Worm (Caenorhabditis elegans): ENCODE data around the gene R02F2.1.

DNA sequence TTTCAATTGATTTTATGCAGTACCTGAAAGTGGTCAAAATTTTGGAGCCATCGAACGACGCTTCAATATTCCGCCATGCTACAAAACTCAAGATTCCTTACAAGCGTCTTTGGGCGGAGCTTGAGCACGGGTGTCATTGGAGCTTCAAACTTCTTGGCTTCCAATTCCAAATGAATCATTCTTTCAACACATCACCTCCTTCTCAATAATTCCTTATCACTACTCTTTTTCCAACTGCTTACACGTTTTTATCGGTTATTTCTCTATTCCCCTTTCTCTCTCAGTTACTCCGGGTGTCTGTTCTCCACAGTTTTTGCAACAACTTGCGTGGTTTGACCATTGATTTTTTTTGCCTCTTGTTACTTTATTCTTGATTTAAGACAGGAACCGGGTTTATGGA, 45.0 kb downstream of the R02F2.1 start, which contains the start of gene F09F7.5:
- TF ChIP-seq nhr-23 (tag; optimal IDR thresholded peaks at IDR 0.05) (no peak), ama-1 (optimal IDR thresholded peaks at IDR 0.05) (no peak), ztf-4 (tag; optimal IDR thresholded peaks at IDR 0.05) (no peak)

All from whole organism, L2 larva.